Worm (Caenorhabditis elegans) whole organism, early embryonic: ENCODE results near the gene R02E4.2.

Experiments used
- B0310.2 ChIP-seq: sonication (generic microtip); optimal IDR thresholded peaks from 2 replicates; lab custom pipeline; 2016; ENCODE audit warnings: mild to moderate bottlenecking, missing genetic modification characterization, missing compliant biosample characterization
- F13C5.2 ChIP-seq: sonication (generic microtip); optimal IDR thresholded peaks from 2 replicates; lab custom pipeline; 2017; ENCODE audit warnings: mild to moderate bottlenecking, missing genetic modification characterization, inconsistent platforms, missing compliant biosample characterization
- aly-1 ChIP-seq: sonication (generic microtip); optimal IDR thresholded peaks from 2 replicates; lab custom pipeline; 2016; ENCODE audit warnings: missing genetic modification characterization, missing compliant biosample characterization
- ama-1 ChIP-seq: fragments of 150-350 bp; optimal IDR thresholded peaks from 2 replicates; lab custom pipeline; 2014
- ceh-13 ChIP-seq: fragments of 200-800 bp; sonication (Bioruptor generic); optimal IDR thresholded peaks from 2 replicates; lab custom pipeline; 2018; ENCODE audit warnings: mild to moderate bottlenecking, missing genetic modification characterization, missing compliant biosample characterization
- ceh-36 ChIP-seq: sonication (generic microtip); optimal IDR thresholded peaks from 2 replicates; lab custom pipeline; 2016; ENCODE audit warnings: missing genetic modification characterization, inconsistent platforms, missing compliant biosample characterization
- ets-7 ChIP-seq: sonication (generic microtip); optimal IDR thresholded peaks from 2 replicates; lab custom pipeline; 2016; ENCODE audit warnings: missing genotype, missing genetic modification characterization, missing compliant biosample characterization
- flt-1 ChIP-seq: fragments of 200-800 bp; sonication (Bioruptor generic); IDR thresholded peaks from 2 replicates; pipeline ENCODE4 v1.3.6; 2022; ENCODE audit warnings: missing genetic modification characterization, missing compliant biosample characterization
- hmbx-1 ChIP-seq: sonication (generic microtip); optimal IDR thresholded peaks from 2 replicates; lab custom pipeline; 2016; ENCODE audit warnings: mild to moderate bottlenecking, missing genetic modification characterization, missing compliant biosample characterization
- hmg-4 ChIP-seq: fragments of 200-800 bp; sonication (Bioruptor generic); optimal IDR thresholded peaks from 2 replicates; lab custom pipeline; 2018; ENCODE audit warnings: mild to moderate bottlenecking, missing genetic modification characterization, missing compliant biosample characterization
- hnd-1 ChIP-seq: sonication (generic microtip); optimal IDR thresholded peaks from 2 replicates; lab custom pipeline; 2016; ENCODE audit warnings: missing genetic modification characterization, missing compliant biosample characterization
- pes-1 ChIP-seq: fragments of 200-800 bp; sonication (Bioruptor generic); IDR thresholded peaks from 2 replicates; pipeline ENCODE4 v1.3.6; 2022; ENCODE audit warnings: missing genetic modification reagents, missing genetic modification characterization, missing compliant biosample characterization
- scrt-1 ChIP-seq: fragments of 200-800 bp; sonication (Bioruptor generic); IDR thresholded peaks from 2 replicates; pipeline ENCODE4 v1.3.6; 2022; ENCODE audit warnings: missing genetic modification characterization, missing compliant biosample characterization
- sea-1 ChIP-seq: fragments of 200-800 bp; sonication (Bioruptor generic); conservative IDR thresholded peaks from 2 replicates; pipeline ENCODE4 v1.3.6; 2022; ENCODE audit warnings: missing genetic modification characterization, missing compliant biosample characterization
- tbx-11 ChIP-seq: fragments of 200-800 bp; sonication (Bioruptor generic); IDR thresholded peaks from 2 replicates; pipeline ENCODE4 v1.3.6; 2022; ENCODE audit warnings: missing genetic modification characterization, missing compliant biosample characterization
- tbx-37 ChIP-seq: fragments of 200-800 bp; sonication (Bioruptor generic); conservative IDR thresholded peaks from 2 replicates; pipeline ENCODE4 v1.3.6; 2022; ENCODE audit warnings: missing genetic modification reagents, missing genetic modification characterization, missing compliant biosample characterization
- tra-4 ChIP-seq: sonication (generic microtip); optimal IDR thresholded peaks from 2 replicates; lab custom pipeline; 2017; ENCODE audit warnings: missing genetic modification characterization, missing compliant biosample characterization

Gene R02E4.2

DNA sequence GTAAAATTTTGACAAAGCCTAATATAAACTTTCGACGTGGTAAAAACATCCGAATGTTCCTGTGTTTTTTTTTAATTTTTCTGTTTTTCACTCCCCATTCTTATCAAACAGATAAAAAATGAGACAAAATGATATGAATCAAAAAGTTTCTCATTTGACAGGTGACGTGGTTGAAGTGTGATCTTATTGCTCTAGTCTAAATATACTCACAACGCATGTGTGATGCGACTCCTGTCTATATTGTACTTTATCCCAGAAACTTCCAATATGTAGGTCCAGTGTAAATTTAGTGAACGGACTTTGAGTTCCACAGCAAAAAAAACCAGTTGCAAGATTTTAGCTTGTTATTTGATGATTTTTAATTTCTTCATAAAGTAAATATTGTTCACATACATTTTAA is 24.1 kb downstream of the R02E4.2 start:
- TF ChIP-seq tbx-11 (GFP tag; lab: Robert Waterston, UW): no peak
- TF ChIP-seq pes-1 (GFP tag; lab: Robert Waterston, UW): no peak
- TF ChIP-seq hmg-4: no peak
- no peak for TF ChIP-seq sea-1 (GFP tag; lab: Robert Waterston, UW)
- no peak for TF ChIP-seq B0310.2
- no peak for TF ChIP-seq F13C5.2 (tag; lab: Kevin White, UChicago)
- no peak for TF ChIP-seq ceh-13
- no peak for TF ChIP-seq hnd-1 (tag; lab: Kevin White, UChicago)
- TF ChIP-seq flt-1 (GFP tag; lab: Robert Waterston, UW): no peak

- no peak for TF ChIP-seq ets-7 (tag; lab: Kevin White, UChicago)
- TF ChIP-seq hmg-4: no peak
- no peak for TF ChIP-seq flt-1 (GFP tag; lab: Robert Waterston, UW)
- no peak for TF ChIP-seq tra-4 (tag; lab: Kevin White, UChicago)
- TF ChIP-seq aly-1 (tag; lab: Kevin White, UChicago): no peak
- TF ChIP-seq tbx-37 (GFP tag; lab: Robert Waterston, UW): no peak
- no peak for TF ChIP-seq B0310.2
- TF ChIP-seq scrt-1 (GFP tag; lab: Robert Waterston, UW): no peak
- no peak for TF ChIP-seq F13C5.2 (tag; lab: Kevin White, UChicago)
- TF ChIP-seq pes-1 (GFP tag; lab: Robert Waterston, UW): no peak
- no peak for TF ChIP-seq ceh-13
- no peak for TF ChIP-seq ama-1 (lab: Kevin White, UChicago)
- no peak for TF ChIP-seq sea-1 (GFP tag; lab: Robert Waterston, UW)
- TF ChIP-seq hmbx-1: no peak
- TF ChIP-seq hnd-1 (tag; lab: Kevin White, UChicago): no peak
- no peak for TF ChIP-seq ceh-36 (tag; lab: Kevin White, UChicago)
- no peak for TF ChIP-seq tbx-11 (GFP tag; lab: Robert Waterston, UW)
Observed at ce11 chrX:4132243-4132642, 25.0 kb downstream of the R02E4.2 start.

- no peak for TF ChIP-seq sea-1 (GFP tag; lab: Robert Waterston, UW)
Observed at ce11 chrX:4133378-4133777, 26.1 kb downstream of the R02E4.2 start.

ce11 chrX:4134855-4135254 is 27.6 kb downstream of the R02E4.2 start, which contains the start of gene ZK470.2:
Gene ZK470.2 (plus strand): TSS chrX:4135155.
- TF ChIP-seq sea-1 (GFP tag; lab: Robert Waterston, UW) (no peak), ceh-13 (no peak), pes-1 (GFP tag; lab: Robert Waterston, UW) (no peak), ets-7 (tag; lab: Kevin White, UChicago) (no peak)

DNA sequence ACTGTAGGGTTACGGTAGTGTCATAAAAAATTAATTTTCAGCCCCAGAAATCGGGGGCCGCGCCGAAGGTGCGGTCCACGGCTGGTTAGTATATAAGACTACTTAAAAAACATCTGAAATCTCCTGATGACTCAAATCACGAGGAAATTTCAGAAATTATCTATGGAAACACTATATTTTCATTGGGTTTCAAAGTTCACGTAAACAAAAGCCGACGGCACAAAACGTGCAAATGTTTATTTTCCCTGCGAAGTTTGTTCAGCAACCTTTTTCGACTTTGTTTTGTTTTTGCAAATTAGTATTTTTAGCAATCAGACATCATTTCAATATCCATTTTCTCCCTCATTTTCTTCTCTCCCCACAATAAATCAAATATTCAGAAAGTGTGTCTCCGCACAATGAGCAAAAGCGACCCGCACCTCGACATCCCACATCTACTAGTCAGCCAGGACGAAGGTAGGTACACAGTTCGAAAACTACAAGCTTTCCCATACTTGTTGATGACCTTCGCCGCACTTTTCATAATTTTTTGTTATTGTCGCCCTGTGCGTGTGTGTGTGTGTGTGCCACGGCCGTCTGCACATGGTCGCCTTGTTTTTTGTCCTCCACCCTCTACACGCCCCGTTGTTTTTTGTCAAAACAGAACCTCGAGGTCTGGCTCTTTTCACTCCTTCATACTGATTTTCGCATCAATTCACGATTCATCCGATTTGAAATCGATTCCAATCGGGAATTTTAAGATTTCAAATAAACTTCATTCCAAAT is 29.5 kb downstream of the R02E4.2 start:
- TF ChIP-seq sea-1 (GFP tag; lab: Robert Waterston, UW): no peak
- no peak for TF ChIP-seq hnd-1 (tag; lab: Kevin White, UChicago)
- TF ChIP-seq ama-1 (lab: Kevin White, UChicago): no peak
- no peak for TF ChIP-seq aly-1 (tag; lab: Kevin White, UChicago)
- no peak for TF ChIP-seq ceh-36 (tag; lab: Kevin White, UChicago)
- no peak for TF ChIP-seq hmg-4
- no peak for TF ChIP-seq F13C5.2 (tag; lab: Kevin White, UChicago)

ce11 chrX:4137452-4138164 is 30.4 kb downstream of the R02E4.2 start:
- TF ChIP-seq B0310.2 (no peak), ceh-13 (no peak), flt-1 (GFP tag; lab: Robert Waterston, UW) (no peak), scrt-1 (GFP tag; lab: Robert Waterston, UW) (no peak), ceh-36 (tag; lab: Kevin White, UChicago) (no peak), ama-1 (lab: Kevin White, UChicago) (no peak), tbx-11 (GFP tag; lab: Robert Waterston, UW) (no peak), ets-7 (tag; lab: Kevin White, UChicago) (no peak), sea-1 (GFP tag; lab: Robert Waterston, UW) (no peak), F13C5.2 (tag; lab: Kevin White, UChicago) (no peak), pes-1 (GFP tag; lab: Robert Waterston, UW) (no peak), tbx-37 (GFP tag; lab: Robert Waterston, UW) (no peak), hnd-1 (tag; lab: Kevin White, UChicago) (no peak), aly-1 (tag; lab: Kevin White, UChicago) (no peak), tra-4 (tag; lab: Kevin White, UChicago) (no peak), hmg-4 (no peak), hmbx-1 (no peak)

- TF ChIP-seq pes-1 (GFP tag; lab: Robert Waterston, UW) (no peak), ceh-13 (no peak), hmg-4 (no peak), aly-1 (tag; lab: Kevin White, UChicago) (no peak), hnd-1 (tag; lab: Kevin White, UChicago) (no peak), tbx-37 (GFP tag; lab: Robert Waterston, UW) (no peak), ama-1 (lab: Kevin White, UChicago) (no peak), sea-1 (GFP tag; lab: Robert Waterston, UW) (no peak), B0310.2 (no peak), ceh-36 (tag; lab: Kevin White, UChicago) (no peak), tra-4 (tag; lab: Kevin White, UChicago) (no peak), flt-1 (GFP tag; lab: Robert Waterston, UW) (no peak), scrt-1 (GFP tag; lab: Robert Waterston, UW) (no peak), ets-7 (tag; lab: Kevin White, UChicago) (no peak), F13C5.2 (tag; lab: Kevin White, UChicago) (no peak)
Observed at ce11 chrX:4138413-4139193, 31.3 kb downstream of the R02E4.2 start.
